Worm (Caenorhabditis elegans) whole organism, L4 larva: ENCODE data around the gene cnp-3.

ENCODE experiments used
- F10B5.3 ChIP-seq: sonication (generic microtip); optimal IDR thresholded peaks from 2 replicates; lab custom pipeline; 2016; ENCODE audit warnings: mild to moderate bottlenecking, missing genetic modification characterization, missing compliant biosample characterization
- F44E2.7 ChIP-seq: fragments of 200-800 bp; sonication (Bioruptor generic); IDR thresholded peaks from 2 replicates; pipeline ENCODE4 v2.1.2; 2022; ENCODE audit warnings: missing genetic modification characterization, missing compliant biosample characterization
- R02D3.7 ChIP-seq: fragments of 150-350 bp; sonication (generic microtip); optimal IDR thresholded peaks from 3 replicates; lab custom pipeline; 2014; ENCODE audit warnings: missing biosample characterization, missing genetic modification characterization
- Y105C5A.15 ChIP-seq: fragments of 200-800 bp; sonication (Bioruptor generic); IDR thresholded peaks from 2 replicates; pipeline ENCODE4 v1.3.6; 2022; ENCODE audit warnings: missing genetic modification characterization, missing compliant biosample characterization
- ZK337.2 ChIP-seq: fragments of 200-800 bp; sonication (Bioruptor generic); IDR thresholded peaks from 2 replicates; pipeline ENCODE4 v1.3.6; 2022; ENCODE audit warnings: missing genetic modification reagents, missing genetic modification characterization, missing compliant biosample characterization
- aha-1 ChIP-seq: fragments of 150-350 bp; peaks from one replicate; lab custom pipeline; 2014; ENCODE audit warnings: missing biosample characterization, missing genetic modification characterization
- arid-1 ChIP-seq: fragments of 200-800 bp; sonication (Bioruptor generic); conservative IDR thresholded peaks from 2 replicates; pipeline ENCODE4 v1.3.6; 2022; ENCODE audit warnings: missing genetic modification reagents, missing genetic modification characterization, missing compliant biosample characterization
- attf-4 ChIP-seq: sonication (generic microtip); optimal IDR thresholded peaks from 3 replicates; lab custom pipeline; 2017; ENCODE audit warnings: missing biosample characterization, missing genetic modification characterization
- ceh-82 ChIP-seq: sonication (generic microtip); optimal IDR thresholded peaks from 2 replicates; lab custom pipeline; 2017; ENCODE audit warnings: missing biosample characterization, missing genetic modification characterization
- ces-1 ChIP-seq: fragments of 150-350 bp; sonication (generic microtip); optimal IDR thresholded peaks from 4 replicates; lab custom pipeline; 2014; ENCODE audit warnings: missing biosample characterization, missing genetic modification reagents, missing genetic modification characterization
- ctbp-1 ChIP-seq: fragments of 200-800 bp; sonication (Bioruptor generic); IDR thresholded peaks from 2 replicates; pipeline ENCODE4 v1.3.6; 2022; ENCODE audit warnings: missing genetic modification reagents, missing genetic modification characterization, missing compliant biosample characterization
- daf-16 ChIP-seq, 3 experiments: sonication (generic microtip); optimal IDR thresholded peaks; 2 replicates each; lab custom pipeline; 2016 to 2017; ENCODE audit warnings: missing genetic modification characterization in 3 of 3, missing genetic modification reagents in 3 of 3, mild to moderate bottlenecking in 2 of 3, missing compliant biosample characterization in 2 of 3, missing biosample characterization in 1 of 3, moderate library complexity in 1 of 3
- daf-19 ChIP-seq: fragments of 200-800 bp; sonication (Bioruptor generic); conservative IDR thresholded peaks from 2 replicates; pipeline ENCODE4 v1.3.6; 2022; ENCODE audit warnings: missing genetic modification characterization, missing compliant biosample characterization
- dmd-6 ChIP-seq: fragments of 200-800 bp; sonication (Bioruptor generic); IDR thresholded peaks from 2 replicates; pipeline ENCODE4 v1.3.6; 2022; ENCODE audit warnings: missing genetic modification reagents, missing genetic modification characterization, missing compliant biosample characterization
- dmd-8 ChIP-seq: fragments of 200-800 bp; sonication (Bioruptor generic); IDR thresholded peaks from 2 replicates; pipeline ENCODE4 v1.3.6; 2022; ENCODE audit warnings: missing genetic modification characterization, missing compliant biosample characterization
- dmd-9 ChIP-seq: fragments of 200-800 bp; sonication (Bioruptor generic); IDR thresholded peaks from 2 replicates; pipeline ENCODE4 v1.3.6; 2022; ENCODE audit warnings: missing genetic modification reagents, missing genetic modification characterization, missing compliant biosample characterization
- dpl-1 ChIP-seq: fragments of 150-350 bp; optimal IDR thresholded peaks from 2 replicates; lab custom pipeline; 2014; ENCODE audit warnings: missing biosample characterization, missing genetic modification reagents, missing genetic modification characterization
- duxl-1 ChIP-seq: sonication (generic microtip); optimal IDR thresholded peaks from 2 replicates; lab custom pipeline; 2016; ENCODE audit warnings: mild to moderate bottlenecking, missing genetic modification characterization, moderate library complexity, missing compliant biosample characterization; ENCODE audit not compliant: poor library complexity
- dve-1 ChIP-seq: sonication (generic microtip); optimal IDR thresholded peaks from 2 replicates; lab custom pipeline; 2017; ENCODE audit warnings: antibody characterized with exemption, mild to moderate bottlenecking, missing genetic modification characterization, missing compliant biosample characterization; ENCODE audit not compliant: insufficient read depth
- gei-8 ChIP-seq: fragments of 200-800 bp; sonication (Bioruptor generic); optimal IDR thresholded peaks from 2 replicates; lab custom pipeline; 2018; ENCODE audit warnings: mild to moderate bottlenecking, missing genetic modification characterization, missing compliant biosample characterization
- hlh-11 ChIP-seq: fragments of 200-800 bp; sonication (Bioruptor generic); optimal IDR thresholded peaks from 2 replicates; lab custom pipeline; 2018; ENCODE audit warnings: mild to moderate bottlenecking, missing genetic modification characterization, missing compliant biosample characterization
- hmg-1.1 ChIP-seq: fragments of 200-800 bp; sonication (Bioruptor generic); IDR thresholded peaks from 2 replicates; pipeline ENCODE4 v1.3.6; 2022; ENCODE audit warnings: missing genetic modification reagents, missing genetic modification characterization, missing compliant biosample characterization
- lin-1 ChIP-seq: fragments of 200-800 bp; sonication (Bioruptor generic); IDR thresholded peaks from 2 replicates; pipeline ENCODE4 v1.3.6; 2022; ENCODE audit warnings: missing genetic modification reagents, missing genetic modification characterization, missing compliant biosample characterization
- lin-13 ChIP-seq: fragments of 150-350 bp; optimal IDR thresholded peaks from 2 replicates; lab custom pipeline; 2014; ENCODE audit warnings: missing biosample characterization, missing genetic modification reagents, missing genetic modification characterization
- madf-5 ChIP-seq, 2 experiments: fragments of 200-800 bp; sonication (Bioruptor generic); IDR thresholded peaks; 2 replicates each; pipeline ENCODE4 v1.3.6; 2022; ENCODE audit warnings: missing compliant biosample characterization in 2 of 2, missing genetic modification characterization in 2 of 2
- madf-9 ChIP-seq: fragments of 200-800 bp; sonication (Bioruptor generic); conservative IDR thresholded peaks from 2 replicates; pipeline ENCODE4 v1.3.6; 2022; ENCODE audit warnings: missing genetic modification reagents, missing genetic modification characterization, missing compliant biosample characterization
- mdl-1 ChIP-seq, 2 experiments: fragments of 150-350 bp in 1 of 2; sonication (generic microtip) in 1 of 2; optimal IDR thresholded peaks; 2 replicates each; lab custom pipeline; 2014 to 2017; ENCODE audit warnings: missing biosample characterization in 2 of 2, missing genetic modification characterization in 2 of 2
- mes-2 ChIP-seq: sonication (generic microtip); optimal IDR thresholded peaks from 2 replicates; lab custom pipeline; 2016; ENCODE audit warnings: missing genotype, mild to moderate bottlenecking, missing genetic modification characterization, missing compliant biosample characterization; ENCODE audit not compliant: poor library complexity, severe bottlenecking
- nhr-10 ChIP-seq: fragments of 150-350 bp; optimal IDR thresholded peaks from 2 replicates; lab custom pipeline; 2014; ENCODE audit warnings: missing biosample characterization, missing genetic modification characterization
- nhr-102 ChIP-seq: sonication (generic microtip); optimal IDR thresholded peaks from 2 replicates; lab custom pipeline; 2016; ENCODE audit warnings: mild to moderate bottlenecking, missing genetic modification characterization, moderate library complexity, missing compliant biosample characterization
- nhr-25 ChIP-seq: sonication (generic microtip); optimal IDR thresholded peaks from 2 replicates; lab custom pipeline; 2017; ENCODE audit warnings: missing genetic modification characterization, mild to moderate bottlenecking, missing compliant biosample characterization, antibody characterized with exemption, moderate library complexity, borderline replicate concordance; ENCODE audit not compliant: insufficient read depth
- nhr-28 ChIP-seq: fragments of 150-350 bp; optimal IDR thresholded peaks from 2 replicates; lab custom pipeline; 2014; ENCODE audit warnings: missing biosample characterization, missing genetic modification characterization
- nhr-41 ChIP-seq: fragments of 200-800 bp; sonication (Bioruptor generic); IDR thresholded peaks from 2 replicates; pipeline ENCODE4 v1.3.6; 2022; ENCODE audit warnings: missing genetic modification reagents, missing genetic modification characterization, missing compliant biosample characterization
- nhr-42 ChIP-seq: fragments of 200-800 bp; sonication (Bioruptor generic); IDR thresholded peaks from 2 replicates; pipeline ENCODE4 v1.3.6; 2022; ENCODE audit warnings: missing genetic modification characterization, missing compliant biosample characterization
- nhr-48 ChIP-seq: sonication (generic microtip); optimal IDR thresholded peaks from 2 replicates; lab custom pipeline; 2016; ENCODE audit warnings: mild to moderate bottlenecking, missing genetic modification characterization, missing compliant biosample characterization
- nhr-6 ChIP-seq: fragments of 150-350 bp; optimal IDR thresholded peaks from 2 replicates; lab custom pipeline; 2014; ENCODE audit warnings: missing biosample characterization, missing genetic modification characterization
- php-3 ChIP-seq: fragments of 200-800 bp; sonication (Bioruptor generic); IDR thresholded peaks from 2 replicates; pipeline ENCODE4 v1.3.6; 2022; ENCODE audit warnings: missing genetic modification reagents, missing genetic modification characterization, missing compliant biosample characterization
- pqm-1 ChIP-seq: sonication (generic microtip); optimal IDR thresholded peaks from 2 replicates; lab custom pipeline; 2017; ENCODE audit warnings: missing biosample characterization, missing genetic modification characterization
- sdz-12 ChIP-seq: fragments of 200-800 bp; sonication (Bioruptor generic); optimal IDR thresholded peaks from 2 replicates; lab custom pipeline; 2018; ENCODE audit warnings: mild to moderate bottlenecking, missing genetic modification characterization, missing compliant biosample characterization
- skn-1 ChIP-seq: fragments of 150-350 bp; optimal IDR thresholded peaks from 2 replicates; lab custom pipeline; 2014; ENCODE audit warnings: missing biosample characterization, missing genetic modification characterization
- snpc-1.2 ChIP-seq: fragments of 200-800 bp; sonication (Bioruptor generic); IDR thresholded peaks from 2 replicates; pipeline ENCODE4 v1.3.6; 2022; ENCODE audit warnings: missing genetic modification reagents, missing genetic modification characterization, missing compliant biosample characterization
- snpc-4 ChIP-seq: fragments of 150-350 bp; optimal IDR thresholded peaks from 2 replicates; lab custom pipeline; 2014; ENCODE audit warnings: missing biosample characterization, missing genetic modification characterization
- tra-1 ChIP-seq: fragments of 200-800 bp; sonication (Bioruptor generic); IDR thresholded peaks from 2 replicates; pipeline ENCODE4 v1.3.6; 2022; ENCODE audit warnings: missing genetic modification reagents, missing genetic modification characterization, missing compliant biosample characterization
- unc-130 ChIP-seq: sonication (generic microtip); optimal IDR thresholded peaks from 2 replicates; lab custom pipeline; 2016; ENCODE audit warnings: missing genetic modification reagents, missing genetic modification characterization, missing compliant biosample characterization
- zfp-2 ChIP-seq: sonication (generic microtip); optimal IDR thresholded peaks from 2 replicates; lab custom pipeline; 2016; ENCODE audit warnings: mild to moderate bottlenecking, missing genetic modification characterization, missing compliant biosample characterization
- ztf-11 ChIP-seq: fragments of 150-350 bp; optimal IDR thresholded peaks from 2 replicates; lab custom pipeline; 2014; ENCODE audit warnings: missing biosample characterization, missing genetic modification characterization
- ztf-7 ChIP-seq: fragments of 150-350 bp; optimal IDR thresholded peaks from 2 replicates; lab custom pipeline; 2014; ENCODE audit warnings: missing biosample characterization, missing genetic modification characterization

cnp-3 gene

ce11 chrX:17139204-17139780, 1.4 kb upstream of the cnp-3 start (continued):
- no peak for TF ChIP-seq ces-1 (GFP tag; lab: Kevin White, UChicago)
- no peak for TF ChIP-seq daf-16 (GFP tag; optimal IDR thresholded peaks at IDR 0.05; lab: Kevin White, UChicago)
- TF ChIP-seq daf-16 (tag; optimal IDR thresholded peaks at IDR 0.05; lab: Kevin White, UChicago) = peak; percentile 33
- peak; percentile 93 for TF ChIP-seq aha-1 (tag; lab: Kevin White, UChicago)
- TF ChIP-seq pqm-1 = peak; percentile 60
- TF ChIP-seq dmd-6 (GFP tag; lab: Robert Waterston, UW) = peak; percentile 61
- peak; percentile 25 for TF ChIP-seq nhr-102 (tag; lab: Kevin White, UChicago)
- 0 out of 2 replicates have a peak, but pooled peaks have one; percentile 29 for TF ChIP-seq tra-1 (GFP tag; lab: Robert Waterston, UW)
- TF ChIP-seq hlh-11 = peak; percentile 80
- no peak for TF ChIP-seq madf-5 (GFP tag; IDR thresholded peaks at IDR 0.05; lab: Robert Waterston, UW)
- no peak for TF ChIP-seq dmd-8 (GFP tag; lab: Robert Waterston, UW)

- no peak for TF ChIP-seq mdl-1 (tag; optimal IDR thresholded peaks at IDR 0.05; lab: Kevin White, UChicago)
- no peak for TF ChIP-seq ces-1 (GFP tag; lab: Kevin White, UChicago)
- no peak for TF ChIP-seq mes-2 (tag; lab: Kevin White, UChicago)
- TF ChIP-seq F44E2.7 (GFP tag; lab: Robert Waterston, UW) = no peak
- no peak for TF ChIP-seq ceh-82 (tag; lab: Kevin White, UChicago)
- TF ChIP-seq nhr-41 (GFP tag; lab: Robert Waterston, UW) = no peak
- peak; percentile 37; the same call in 1 of the 2 replicates for TF ChIP-seq dmd-6 (GFP tag; lab: Robert Waterston, UW)
- no peak for TF ChIP-seq R02D3.7 (tag; lab: Kevin White, UChicago)
- TF ChIP-seq dpl-1 = no peak
- no peak for TF ChIP-seq nhr-48 (tag; lab: Kevin White, UChicago)
- TF ChIP-seq gei-8 (GFP tag; lab: Kevin White, UChicago) = no peak
- TF ChIP-seq attf-4 = no peak
- TF ChIP-seq skn-1 (tag; lab: Kevin White, UChicago) = no peak
- no peak for TF ChIP-seq snpc-1.2 (GFP tag; lab: Robert Waterston, UW)
- no peak for TF ChIP-seq dmd-9
- TF ChIP-seq pqm-1 = peak; percentile 34
- TF ChIP-seq ZK337.2 (GFP tag; lab: Robert Waterston, UW) = no peak
- TF ChIP-seq sdz-12 (GFP tag; lab: Kevin White, UChicago) = no peak
- TF ChIP-seq ztf-7 (tag; lab: Kevin White, UChicago) = no peak
- no peak for TF ChIP-seq nhr-42 (GFP tag; lab: Robert Waterston, UW)
- TF ChIP-seq duxl-1 (tag; lab: Kevin White, UChicago) = no peak
- no peak for TF ChIP-seq madf-5 (GFP tag; IDR thresholded peaks at IDR 0.05; lab: Robert Waterston, UW)
- TF ChIP-seq arid-1 (GFP tag; lab: Robert Waterston, UW) = no peak
- 0 out of 2 replicates have a peak, but pooled peaks have one; percentile 0 for TF ChIP-seq php-3 (GFP tag; lab: Robert Waterston, UW)
- TF ChIP-seq nhr-25 (tag; lab: Kevin White, UChicago) = no peak
- no peak for TF ChIP-seq nhr-6 (tag; lab: Kevin White, UChicago)
- no peak for TF ChIP-seq lin-13
- TF ChIP-seq daf-16 (GFP tag; optimal IDR thresholded peaks at IDR 0.05; lab: Kevin White, UChicago) = no peak
- peak; percentile 73 for TF ChIP-seq daf-16 (tag; optimal IDR thresholded peaks at IDR 0.05; lab: Kevin White, UChicago)
- TF ChIP-seq nhr-102 (tag; lab: Kevin White, UChicago) = peak; percentile 37
- TF ChIP-seq nhr-28 = peak; percentile 59
- TF ChIP-seq unc-130 (GFP tag; lab: Kevin White, UChicago) = no peak
- TF ChIP-seq hlh-11 = peak; percentile 41
- 0 out of 2 replicates have a peak, but pooled peaks have one; percentile 10 for TF ChIP-seq lin-1 (GFP tag; lab: Robert Waterston, UW)
- no peak for TF ChIP-seq F10B5.3
- TF ChIP-seq ztf-11 (tag; lab: Kevin White, UChicago) = no peak
- no peak for TF ChIP-seq zfp-2 (tag; lab: Kevin White, UChicago)
- peak; percentile 85 for TF ChIP-seq dve-1
- TF ChIP-seq nhr-10 (tag; lab: Kevin White, UChicago) = no peak
- TF ChIP-seq hmg-1.1 (GFP tag; lab: Robert Waterston, UW) = no peak
- TF ChIP-seq Y105C5A.15 (GFP tag; lab: Robert Waterston, UW) = no peak
- no peak for TF ChIP-seq tra-1 (GFP tag; lab: Robert Waterston, UW)
- TF ChIP-seq ctbp-1 (GFP tag; lab: Robert Waterston, UW) = no peak
- TF ChIP-seq snpc-4 (tag; lab: Kevin White, UChicago) = no peak
- TF ChIP-seq daf-19 (GFP tag; lab: Robert Waterston, UW) = no peak
- no peak for TF ChIP-seq madf-9 (GFP tag; lab: Robert Waterston, UW)
Observed at ce11 chrX:17135704-17136103, 2.2 kb downstream of the cnp-3 start.
